Worm (Caenorhabditis elegans): ENCODE data around the gene gcy-9.

Gene gcy-9

ce11 chrX:11337783-11338182 is at the start of gene gcy-9:
TSS of gene gcy-9 (minus strand) at chrX:11337883.
- TF ChIP-seq tbx-11 (GFP tag; IDR thresholded peaks at IDR 0.05): no peak
- TF ChIP-seq hnd-1 (tag; optimal IDR thresholded peaks at IDR 0.05): no peak
- no peak for TF ChIP-seq B0310.2 (tag; optimal IDR thresholded peaks at IDR 0.05)
- TF ChIP-seq hmbx-1 (tag; optimal IDR thresholded peaks at IDR 0.05): no peak
- no peak for TF ChIP-seq pes-1 (GFP tag; IDR thresholded peaks at IDR 0.05)
- TF ChIP-seq flt-1 (GFP tag; IDR thresholded peaks at IDR 0.05): no peak

DNA sequence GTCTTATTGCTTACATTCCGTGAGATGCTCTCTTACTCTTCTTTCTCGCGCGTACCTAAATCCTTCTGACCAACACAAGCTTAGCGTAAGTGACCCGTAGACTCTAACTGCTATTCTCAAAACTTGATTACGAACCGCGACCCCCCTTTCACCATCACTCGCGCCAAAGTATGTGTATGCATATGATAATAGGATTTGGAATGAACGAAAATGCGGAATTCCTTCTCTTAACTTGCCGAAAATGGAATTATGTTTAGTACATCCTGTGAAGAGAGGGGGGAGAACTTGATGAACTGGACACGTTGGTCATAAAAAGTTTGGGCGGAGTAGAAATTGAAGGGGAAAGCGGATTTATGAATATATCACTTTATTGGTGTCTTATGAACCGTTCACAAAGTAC is 49.2 kb upstream of the gcy-9 start:
- TF ChIP-seq aly-1 (tag; optimal IDR thresholded peaks at IDR 0.05): no peak
- no peak for TF ChIP-seq hnd-1 (tag; optimal IDR thresholded peaks at IDR 0.05)
- TF ChIP-seq pes-1 (GFP tag; IDR thresholded peaks at IDR 0.05): no peak
- no peak for TF ChIP-seq hmg-4 (GFP tag; optimal IDR thresholded peaks at IDR 0.05)
- TF ChIP-seq ceh-13 (GFP tag; optimal IDR thresholded peaks at IDR 0.05): no peak
- TF ChIP-seq flt-1 (GFP tag; IDR thresholded peaks at IDR 0.05): no peak
- no peak for TF ChIP-seq scrt-1 (GFP tag; IDR thresholded peaks at IDR 0.05)
- no peak for TF ChIP-seq sea-1 (GFP tag; conservative IDR thresholded peaks at IDR 0.05)
- no peak for TF ChIP-seq hmbx-1 (tag; optimal IDR thresholded peaks at IDR 0.05)
- TF ChIP-seq ets-7 (tag; optimal IDR thresholded peaks at IDR 0.05): no peak

- no peak for TF ChIP-seq ets-7 (tag; optimal IDR thresholded peaks at IDR 0.05)
- TF ChIP-seq tbx-11 (GFP tag; IDR thresholded peaks at IDR 0.05): no peak
- no peak for TF ChIP-seq tbx-37 (GFP tag; conservative IDR thresholded peaks at IDR 0.05)
- TF ChIP-seq F13C5.2 (tag; optimal IDR thresholded peaks at IDR 0.05): no peak
- TF ChIP-seq B0310.2 (tag; optimal IDR thresholded peaks at IDR 0.05): no peak
- no peak for TF ChIP-seq pes-1 (GFP tag; IDR thresholded peaks at IDR 0.05)
Observed at ce11 chrX:11385916-11386315, 48.2 kb upstream of the gcy-9 start.

DNA sequence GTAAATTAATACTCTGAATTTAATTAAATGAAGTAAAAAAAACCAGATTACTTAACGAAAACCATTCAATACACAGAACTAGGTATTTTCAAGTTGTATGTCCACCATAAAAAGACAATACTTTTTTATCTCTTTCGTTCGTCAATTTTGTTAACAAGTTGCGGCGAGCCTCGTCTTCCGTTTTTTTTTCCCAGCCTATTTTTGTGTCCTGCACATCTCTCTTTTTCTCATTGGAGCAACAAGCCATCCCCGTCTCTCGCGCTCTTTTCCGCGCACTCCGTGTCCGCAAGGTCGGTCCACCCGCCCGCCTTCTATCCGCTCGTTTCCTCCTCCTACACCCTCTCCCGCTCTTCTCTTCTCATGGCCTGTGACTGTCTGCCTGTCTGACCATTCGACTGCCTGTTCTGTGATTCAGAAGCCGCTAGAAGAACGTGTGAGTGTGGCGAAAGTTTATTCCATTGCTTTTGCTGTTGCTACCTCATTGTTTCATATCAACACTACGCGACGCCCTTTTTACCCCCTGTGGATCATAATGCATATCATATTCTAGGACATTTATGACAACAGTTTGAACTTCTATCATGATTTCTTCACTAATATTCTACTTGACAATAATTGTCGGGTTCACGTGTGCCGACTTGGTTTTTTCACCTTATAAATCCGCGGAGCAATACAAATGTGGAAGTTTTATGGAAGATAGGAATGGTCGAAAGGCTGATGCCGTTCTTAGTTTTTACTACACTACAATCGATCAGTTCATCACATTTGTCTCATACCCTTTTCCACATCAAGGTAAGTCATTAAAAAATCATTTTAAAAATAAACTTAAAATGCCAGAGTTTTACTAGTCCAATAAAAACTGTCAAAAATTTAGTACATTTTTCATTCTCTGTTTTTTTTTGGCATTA is 47.1 kb upstream of the gcy-9 start, which contains the start of the genes F08B12.11 and prmn-1:
Gene F08B12.11, plus strand, starts transcription at position 521 of the 908 bp plus-strand sequence.
Gene prmn-1, plus strand, starts transcription at position 551 of the 908 bp plus-strand sequence.
- TF ChIP-seq sea-1 (GFP tag; conservative IDR thresholded peaks at IDR 0.05): no peak
- TF ChIP-seq tbx-37 (GFP tag; conservative IDR thresholded peaks at IDR 0.05): peak; percentile 40; the same call in 1 of the 2 replicates

DNA sequence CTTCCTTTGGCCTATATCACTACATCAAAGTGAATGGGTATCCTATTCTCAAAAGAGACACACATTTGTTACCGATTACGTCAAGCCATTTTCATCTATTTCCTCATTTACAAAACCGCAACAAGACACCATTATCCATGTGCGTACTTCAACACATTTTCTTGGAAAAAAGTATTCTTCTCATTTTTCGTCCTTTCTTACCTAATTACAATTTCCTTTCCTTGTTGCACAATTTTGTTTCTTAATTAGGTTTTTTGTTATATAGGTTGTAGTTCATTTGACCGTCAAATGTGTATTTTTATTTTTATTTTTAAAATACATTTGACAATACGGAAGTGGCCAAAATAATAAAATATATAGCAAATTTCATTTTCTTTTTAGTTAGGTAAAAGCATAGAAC is 45.7 kb upstream of the gcy-9 start:
- TF ChIP-seq ceh-36 (tag; optimal IDR thresholded peaks at IDR 0.05) (no peak), hmg-4 (GFP tag; optimal IDR thresholded peaks at IDR 0.05) (no peak), B0310.2 (tag; optimal IDR thresholded peaks at IDR 0.05) (no peak), ama-1 (optimal IDR thresholded peaks at IDR 0.05) (no peak), tbx-37 (GFP tag; conservative IDR thresholded peaks at IDR 0.05) (no peak), pes-1 (GFP tag; IDR thresholded peaks at IDR 0.05) (no peak), ets-7 (tag; optimal IDR thresholded peaks at IDR 0.05) (no peak), hmbx-1 (tag; optimal IDR thresholded peaks at IDR 0.05) (no peak), aly-1 (tag; optimal IDR thresholded peaks at IDR 0.05) (no peak), sea-1 (GFP tag; conservative IDR thresholded peaks at IDR 0.05) (no peak), tra-4 (tag; optimal IDR thresholded peaks at IDR 0.05) (no peak), flt-1 (GFP tag; IDR thresholded peaks at IDR 0.05) (no peak), scrt-1 (GFP tag; IDR thresholded peaks at IDR 0.05) (no peak), hnd-1 (tag; optimal IDR thresholded peaks at IDR 0.05) (no peak)

ce11 chrX:11379135-11379781 is 41.6 kb upstream of the gcy-9 start:
- TF ChIP-seq hmg-4 (GFP tag; optimal IDR thresholded peaks at IDR 0.05) (peak; percentile 43), scrt-1 (GFP tag; IDR thresholded peaks at IDR 0.05) (no peak), tbx-37 (GFP tag; conservative IDR thresholded peaks at IDR 0.05) (no peak)

ce11 chrX:11377370-11377769 is 39.7 kb upstream of the gcy-9 start, which contains the start of gene tni-1:
TSS of gene tni-1 (minus strand) at chrX:11377470.
- TF ChIP-seq tbx-37 (GFP tag; conservative IDR thresholded peaks at IDR 0.05) (no peak), hmbx-1 (tag; optimal IDR thresholded peaks at IDR 0.05) (no peak), tbx-11 (GFP tag; IDR thresholded peaks at IDR 0.05) (no peak), ceh-36 (tag; optimal IDR thresholded peaks at IDR 0.05) (no peak), tra-4 (tag; optimal IDR thresholded peaks at IDR 0.05) (no peak), scrt-1 (GFP tag; IDR thresholded peaks at IDR 0.05) (no peak), hmg-4 (GFP tag; optimal IDR thresholded peaks at IDR 0.05) (no peak), aly-1 (tag; optimal IDR thresholded peaks at IDR 0.05) (no peak), sea-1 (GFP tag; conservative IDR thresholded peaks at IDR 0.05) (no peak), flt-1 (GFP tag; IDR thresholded peaks at IDR 0.05) (no peak), F13C5.2 (tag; optimal IDR thresholded peaks at IDR 0.05) (no peak), hnd-1 (tag; optimal IDR thresholded peaks at IDR 0.05) (no peak), ama-1 (optimal IDR thresholded peaks at IDR 0.05) (no peak), ceh-13 (GFP tag; optimal IDR thresholded peaks at IDR 0.05) (no peak), B0310.2 (tag; optimal IDR thresholded peaks at IDR 0.05) (no peak), pes-1 (GFP tag; IDR thresholded peaks at IDR 0.05) (no peak), ets-7 (tag; optimal IDR thresholded peaks at IDR 0.05) (no peak)

DNA sequence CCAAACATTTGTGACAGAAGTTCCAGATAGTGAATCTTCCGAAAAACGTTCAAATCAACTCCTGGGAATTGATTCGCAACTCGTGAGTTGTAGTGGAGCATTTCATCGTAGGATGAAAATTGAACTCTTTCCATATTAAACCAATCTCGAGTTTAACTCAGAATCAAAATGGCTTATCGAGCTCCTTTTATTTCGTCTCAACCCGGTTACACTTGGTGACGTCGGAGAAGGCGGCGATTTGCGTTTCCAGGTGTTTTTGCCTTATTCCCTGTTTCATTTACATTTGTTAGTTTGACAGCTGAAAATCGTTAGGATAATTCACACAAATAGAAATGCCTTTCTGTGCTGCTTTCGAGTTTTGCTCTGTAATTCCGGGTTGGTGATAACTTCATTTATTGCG is 37.8 kb upstream of the gcy-9 start, which contains the start of gene F42E11.3:
Gene F42E11.3, minus strand, starts transcription at position 101 of the 400 bp plus-strand sequence.
- no peak for TF ChIP-seq ets-7 (tag; optimal IDR thresholded peaks at IDR 0.05)
- no peak for TF ChIP-seq pes-1 (GFP tag; IDR thresholded peaks at IDR 0.05)
- no peak for TF ChIP-seq hnd-1 (tag; optimal IDR thresholded peaks at IDR 0.05)
- no peak for TF ChIP-seq ceh-36 (tag; optimal IDR thresholded peaks at IDR 0.05)
- TF ChIP-seq aly-1 (tag; optimal IDR thresholded peaks at IDR 0.05): no peak
- TF ChIP-seq ama-1 (optimal IDR thresholded peaks at IDR 0.05): no peak
- TF ChIP-seq flt-1 (GFP tag; IDR thresholded peaks at IDR 0.05): no peak
- TF ChIP-seq B0310.2 (tag; optimal IDR thresholded peaks at IDR 0.05): no peak
- no peak for TF ChIP-seq hmbx-1 (tag; optimal IDR thresholded peaks at IDR 0.05)
- no peak for TF ChIP-seq sea-1 (GFP tag; conservative IDR thresholded peaks at IDR 0.05)
- TF ChIP-seq scrt-1 (GFP tag; IDR thresholded peaks at IDR 0.05): no peak
- no peak for TF ChIP-seq tbx-11 (GFP tag; IDR thresholded peaks at IDR 0.05)
- no peak for TF ChIP-seq F13C5.2 (tag; optimal IDR thresholded peaks at IDR 0.05)

All from whole organism, early embryonic.